Worm (Caenorhabditis elegans) whole organism, L4 larva: ENCODE results near the gene tag-77.

Source experiments
- F10B5.3 ChIP-seq: sonication (generic microtip); optimal IDR thresholded peaks from 2 replicates; lab custom pipeline; 2016; ENCODE audit warnings: mild to moderate bottlenecking, missing genetic modification characterization, missing compliant biosample characterization
- F44E2.7 ChIP-seq: fragments of 200-800 bp; sonication (Bioruptor generic); IDR thresholded peaks from 2 replicates; pipeline ENCODE4 v2.1.2; 2022; ENCODE audit warnings: missing genetic modification characterization, missing compliant biosample characterization
- F49E8.2 ChIP-seq: sonication (generic microtip); optimal IDR thresholded peaks from 2 replicates; lab custom pipeline; 2016; ENCODE audit warnings: missing compliant biosample characterization, mild to moderate bottlenecking, missing genetic modification characterization, borderline replicate concordance
- T20F7.1 ChIP-seq: fragments of 200-800 bp; sonication (Bioruptor generic); optimal IDR thresholded peaks from 2 replicates; lab custom pipeline; 2018; ENCODE audit warnings: mild to moderate bottlenecking, missing genetic modification characterization, missing compliant biosample characterization
- T26A8.4 ChIP-seq: fragments of 200-800 bp; sonication (Bioruptor generic); IDR thresholded peaks from 2 replicates; pipeline ENCODE4 v1.3.6; 2022; ENCODE audit warnings: missing genetic modification characterization, missing compliant biosample characterization
- Y105C5A.15 ChIP-seq: fragments of 200-800 bp; sonication (Bioruptor generic); IDR thresholded peaks from 2 replicates; pipeline ENCODE4 v1.3.6; 2022; ENCODE audit warnings: missing genetic modification characterization, missing compliant biosample characterization
- Y5F2A.4 ChIP-seq: fragments of 200-800 bp; sonication (Bioruptor generic); optimal IDR thresholded peaks from 2 replicates; lab custom pipeline; 2018; ENCODE audit warnings: mild to moderate bottlenecking, missing genetic modification characterization, missing compliant biosample characterization
- Y75B8A.6 ChIP-seq: fragments of 200-800 bp; sonication (Bioruptor generic); IDR thresholded peaks from 2 replicates; pipeline ENCODE4 v1.3.6; 2022; ENCODE audit warnings: missing genetic modification reagents, missing genetic modification characterization, missing compliant biosample characterization
- aha-1 ChIP-seq: fragments of 150-350 bp; peaks from one replicate; lab custom pipeline; 2014; ENCODE audit warnings: missing biosample characterization, missing genetic modification characterization
- arid-1 ChIP-seq: fragments of 200-800 bp; sonication (Bioruptor generic); conservative IDR thresholded peaks from 2 replicates; pipeline ENCODE4 v1.3.6; 2022; ENCODE audit warnings: missing genetic modification reagents, missing genetic modification characterization, missing compliant biosample characterization
- attf-4 ChIP-seq: sonication (generic microtip); optimal IDR thresholded peaks from 3 replicates; lab custom pipeline; 2017; ENCODE audit warnings: missing biosample characterization, missing genetic modification characterization
- ceh-20 ChIP-seq: fragments of 200-800 bp; sonication (Bioruptor generic); IDR thresholded peaks from 2 replicates; pipeline ENCODE4 v1.3.6; 2022; ENCODE audit warnings: missing genetic modification reagents, missing genetic modification characterization, missing compliant biosample characterization
- ceh-44 ChIP-seq: fragments of 200-800 bp; sonication (Bioruptor generic); IDR thresholded peaks from 2 replicates; pipeline ENCODE4 v1.3.6; 2022; ENCODE audit warnings: missing genetic modification reagents, missing genetic modification characterization, missing compliant biosample characterization
- cey-2 ChIP-seq: sonication (generic microtip); optimal IDR thresholded peaks from 3 replicates; lab custom pipeline; 2017; ENCODE audit warnings: missing genetic modification characterization, mild to moderate bottlenecking, missing compliant biosample characterization, antibody characterized with exemption, borderline replicate concordance; ENCODE audit not compliant: insufficient read depth
- daf-12 ChIP-seq: fragments of 150-350 bp; optimal IDR thresholded peaks from 2 replicates; lab custom pipeline; 2014; ENCODE audit warnings: missing biosample characterization, missing genetic modification reagents, missing genetic modification characterization
- daf-19 ChIP-seq: fragments of 200-800 bp; sonication (Bioruptor generic); conservative IDR thresholded peaks from 2 replicates; pipeline ENCODE4 v1.3.6; 2022; ENCODE audit warnings: missing genetic modification characterization, missing compliant biosample characterization
- dmd-9 ChIP-seq: fragments of 200-800 bp; sonication (Bioruptor generic); IDR thresholded peaks from 2 replicates; pipeline ENCODE4 v1.3.6; 2022; ENCODE audit warnings: missing genetic modification reagents, missing genetic modification characterization, missing compliant biosample characterization
- dve-1 ChIP-seq: sonication (generic microtip); optimal IDR thresholded peaks from 2 replicates; lab custom pipeline; 2017; ENCODE audit warnings: antibody characterized with exemption, mild to moderate bottlenecking, missing genetic modification characterization, missing compliant biosample characterization; ENCODE audit not compliant: insufficient read depth
- fos-1 ChIP-seq: fragments of 150-350 bp; optimal IDR thresholded peaks from 2 replicates; lab custom pipeline; 2014; ENCODE audit warnings: missing biosample characterization, missing genetic modification characterization
- hlh-11 ChIP-seq: fragments of 200-800 bp; sonication (Bioruptor generic); optimal IDR thresholded peaks from 2 replicates; lab custom pipeline; 2018; ENCODE audit warnings: mild to moderate bottlenecking, missing genetic modification characterization, missing compliant biosample characterization
- hlh-30 ChIP-seq: sonication (generic microtip); optimal IDR thresholded peaks from 2 replicates; lab custom pipeline; 2017; ENCODE audit warnings: antibody characterized with exemption, mild to moderate bottlenecking, missing genetic modification characterization, missing compliant biosample characterization; ENCODE audit not compliant: insufficient read depth
- hmg-1.1 ChIP-seq: fragments of 200-800 bp; sonication (Bioruptor generic); IDR thresholded peaks from 2 replicates; pipeline ENCODE4 v1.3.6; 2022; ENCODE audit warnings: missing genetic modification reagents, missing genetic modification characterization, missing compliant biosample characterization
- jun-1 ChIP-seq: fragments of 150-350 bp; optimal IDR thresholded peaks from 2 replicates; lab custom pipeline; 2014; ENCODE audit warnings: missing biosample characterization, missing genetic modification reagents, missing genetic modification characterization
- lin-29 ChIP-seq: fragments of 200-800 bp; sonication (Bioruptor generic); IDR thresholded peaks from 2 replicates; pipeline ENCODE4 v1.3.6; 2022; ENCODE audit warnings: missing genetic modification reagents, missing genetic modification characterization, missing compliant biosample characterization
- lin-38 ChIP-seq: fragments of 200-800 bp; sonication (Bioruptor generic); IDR thresholded peaks from 2 replicates; pipeline ENCODE4 v1.3.6; 2022; ENCODE audit warnings: missing genetic modification reagents, missing genetic modification characterization, missing compliant biosample characterization
- lin-39 ChIP-seq: fragments of 150-350 bp; optimal IDR thresholded peaks from 2 replicates; lab custom pipeline; 2014; ENCODE audit warnings: missing biosample characterization, missing genetic modification reagents, missing genetic modification characterization
- lir-3 ChIP-seq: sonication (generic microtip); optimal IDR thresholded peaks from 2 replicates; lab custom pipeline; 2016; ENCODE audit warnings: mild to moderate bottlenecking, missing genetic modification characterization, missing compliant biosample characterization
- lsy-2 ChIP-seq, 2 experiments: fragments of 150-350 bp in 1 of 2; sonication (generic microtip) in 1 of 2; optimal IDR thresholded peaks; 2 replicates each; lab custom pipeline; 2014 to 2017; ENCODE audit warnings: missing biosample characterization in 2 of 2, missing genetic modification characterization in 2 of 2
- madf-5 ChIP-seq, 2 experiments: fragments of 200-800 bp; sonication (Bioruptor generic); IDR thresholded peaks; 2 replicates each; pipeline ENCODE4 v1.3.6; 2022; ENCODE audit warnings: missing compliant biosample characterization in 2 of 2, missing genetic modification characterization in 2 of 2
- mdl-1 ChIP-seq, 2 experiments: fragments of 150-350 bp in 1 of 2; sonication (generic microtip) in 1 of 2; optimal IDR thresholded peaks; 2 replicates each; lab custom pipeline; 2014 to 2017; ENCODE audit warnings: missing biosample characterization in 2 of 2, missing genetic modification characterization in 2 of 2
- mxl-3 ChIP-seq: fragments of 200-800 bp; sonication (Bioruptor generic); optimal IDR thresholded peaks from 2 replicates; lab custom pipeline; 2018; ENCODE audit warnings: mild to moderate bottlenecking, missing genetic modification characterization, missing compliant biosample characterization
- nhr-10 ChIP-seq: fragments of 150-350 bp; optimal IDR thresholded peaks from 2 replicates; lab custom pipeline; 2014; ENCODE audit warnings: missing biosample characterization, missing genetic modification characterization
- nhr-102 ChIP-seq: sonication (generic microtip); optimal IDR thresholded peaks from 2 replicates; lab custom pipeline; 2016; ENCODE audit warnings: mild to moderate bottlenecking, missing genetic modification characterization, moderate library complexity, missing compliant biosample characterization
- nhr-48 ChIP-seq: sonication (generic microtip); optimal IDR thresholded peaks from 2 replicates; lab custom pipeline; 2016; ENCODE audit warnings: mild to moderate bottlenecking, missing genetic modification characterization, missing compliant biosample characterization
- nhr-76 ChIP-seq: fragments of 150-350 bp; optimal IDR thresholded peaks from 2 replicates; lab custom pipeline; 2014; ENCODE audit warnings: missing biosample characterization, missing genetic modification characterization
- nhr-77 ChIP-seq: fragments of 150-350 bp; optimal IDR thresholded peaks from 2 replicates; lab custom pipeline; 2014; ENCODE audit warnings: missing biosample characterization, missing genetic modification characterization
- pha-4 ChIP-seq, 2 experiments: fragments of 150-350 bp in 1 of 2; fragments of 200-800 bp in 1 of 2; sonication (Bioruptor generic) in 1 of 2; IDR thresholded peaks in 1 of 2; optimal IDR thresholded peaks in 1 of 2; 2 replicates each; pipeline versions ENCODE4 v1.3.6 to Lab custom; 2014 to 2022; ENCODE audit warnings: missing genetic modification characterization in 2 of 2, missing genetic modification reagents in 2 of 2, missing biosample characterization in 1 of 2, missing compliant biosample characterization in 1 of 2
- rbr-2 ChIP-seq: sonication (generic microtip); optimal IDR thresholded peaks from 2 replicates; lab custom pipeline; 2016; ENCODE audit warnings: missing genotype, missing genetic modification characterization, missing compliant biosample characterization
- sdz-12 ChIP-seq: fragments of 200-800 bp; sonication (Bioruptor generic); optimal IDR thresholded peaks from 2 replicates; lab custom pipeline; 2018; ENCODE audit warnings: mild to moderate bottlenecking, missing genetic modification characterization, missing compliant biosample characterization
- set-16 ChIP-seq: fragments of 200-800 bp; sonication (Bioruptor generic); IDR thresholded peaks from 2 replicates; pipeline ENCODE4 v1.3.6; 2022; ENCODE audit warnings: missing genetic modification reagents, missing genetic modification characterization, missing compliant biosample characterization
- skn-1 ChIP-seq: fragments of 150-350 bp; optimal IDR thresholded peaks from 2 replicates; lab custom pipeline; 2014; ENCODE audit warnings: missing biosample characterization, missing genetic modification characterization
- tag-97 ChIP-seq: fragments of 200-800 bp; sonication (Bioruptor generic); IDR thresholded peaks from 2 replicates; pipeline ENCODE4 v1.3.6; 2022; ENCODE audit warnings: missing genetic modification characterization, missing compliant biosample characterization
- tra-1 ChIP-seq: fragments of 200-800 bp; sonication (Bioruptor generic); IDR thresholded peaks from 2 replicates; pipeline ENCODE4 v1.3.6; 2022; ENCODE audit warnings: missing genetic modification reagents, missing genetic modification characterization, missing compliant biosample characterization
- vab-7 ChIP-seq: fragments of 200-800 bp; sonication (Bioruptor generic); IDR thresholded peaks from 2 replicates; pipeline ENCODE4 v1.3.6; 2022; ENCODE audit warnings: missing genetic modification reagents, missing genetic modification characterization, missing compliant biosample characterization
- zfp-3 ChIP-seq: fragments of 200-800 bp; sonication (Bioruptor generic); conservative IDR thresholded peaks from 2 replicates; pipeline ENCODE4 v1.3.6; 2022; ENCODE audit warnings: missing genetic modification reagents, missing genetic modification characterization, missing compliant biosample characterization

Gene tag-77

DNA sequence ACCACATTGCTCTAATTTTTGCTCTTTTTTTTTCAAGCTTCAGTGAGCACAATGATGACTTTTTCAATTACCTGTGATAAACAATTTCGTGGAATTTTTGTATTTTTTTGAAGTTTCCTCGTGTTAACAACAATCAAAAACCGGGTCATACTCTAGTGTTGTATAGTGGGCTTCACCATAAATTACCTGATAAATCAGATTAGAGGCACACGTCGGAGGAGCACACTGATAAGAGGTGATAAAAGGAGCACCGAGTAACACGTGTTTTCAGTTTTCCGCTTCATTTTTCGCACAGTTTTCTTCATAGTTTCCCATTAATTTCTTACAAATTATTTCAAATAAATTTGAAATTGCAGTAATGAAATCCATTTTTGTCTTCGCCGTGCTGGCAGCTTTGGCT lies 29.0 kb downstream of the tag-77 start, which contains the start of gene spp-8 (continued):
- TF ChIP-seq nhr-77 (peak; percentile 73), lin-39 (tag; lab: Kevin White, UChicago) (no peak), pha-4 (GFP tag; IDR thresholded peaks at IDR 0.05; lab: Robert Waterston, UW) (peak; percentile 45; the same call in 1 of the 2 replicates), pha-4 (tag; optimal IDR thresholded peaks at IDR 0.05; lab: Kevin White, UChicago) (no peak), lin-38 (GFP tag; lab: Robert Waterston, UW) (no peak), fos-1 (no peak), skn-1 (tag; lab: Kevin White, UChicago) (no peak), Y75B8A.6 (no peak), hlh-11 (tag; lab: Kevin White, UChicago) (peak; percentile 83), Y105C5A.15 (no peak), aha-1 (no peak), nhr-10 (tag; lab: Kevin White, UChicago) (no peak), set-16 (GFP tag; lab: Robert Waterston, UW) (no peak), ceh-20 (GFP tag; lab: Robert Waterston, UW) (peak; percentile 92), lsy-2 (tag; optimal IDR thresholded peaks at IDR 0.05; lab: Kevin White, UChicago) (no peak), nhr-48 (no peak), lin-29 (GFP tag; lab: Robert Waterston, UW) (no peak), Y5F2A.4 (no peak), jun-1 (no peak), hlh-30 (tag; lab: Kevin White, UChicago) (peak; percentile 67), F10B5.3 (tag; lab: Kevin White, UChicago) (no peak), zfp-3 (GFP tag; lab: Robert Waterston, UW) (no peak), hmg-1.1 (GFP tag; lab: Robert Waterston, UW) (no peak), daf-19 (no peak), rbr-2 (tag; lab: Kevin White, UChicago) (no peak), tag-97 (GFP tag; lab: Robert Waterston, UW) (no peak), mdl-1 (tag; optimal IDR thresholded peaks at IDR 0.05; lab: Kevin White, UChicago) (peak in 1 of 2 experiments; percentile 74), F44E2.7 (GFP tag; lab: Robert Waterston, UW) (no peak), sdz-12 (GFP tag; lab: Kevin White, UChicago) (no peak), ceh-44 (GFP tag; lab: Robert Waterston, UW) (no peak), cey-2 (tag; lab: Kevin White, UChicago) (no peak), tra-1 (GFP tag; lab: Robert Waterston, UW) (0 out of 2 replicates have a peak, but pooled peaks have one; percentile 20), madf-5 (GFP tag; IDR thresholded peaks at IDR 0.05; lab: Robert Waterston, UW) (no peak), nhr-76 (tag; lab: Kevin White, UChicago) (no peak), F49E8.2 (tag; lab: Kevin White, UChicago) (no peak), attf-4 (no peak), nhr-102 (peak; percentile 15), dve-1 (tag; lab: Kevin White, UChicago) (peak; percentile 80), mxl-3 (GFP tag; lab: Kevin White, UChicago) (peak; percentile 74), vab-7 (GFP tag; lab: Robert Waterston, UW) (no peak), daf-12 (tag; lab: Kevin White, UChicago) (no peak), lir-3 (tag; lab: Kevin White, UChicago) (no peak), T26A8.4 (no peak), arid-1 (no peak), T20F7.1 (no peak), dmd-9 (GFP tag; lab: Robert Waterston, UW) (no peak)
